Worm (Caenorhabditis elegans) whole organism, L4/young adult: Measurements from ENCODE around the gene rbm-34.

Source experiments
- W03F9.2 ChIP-seq: fragments of 150-350 bp; optimal IDR thresholded peaks from 2 replicates; lab custom pipeline; 2014; ENCODE audit warnings: missing biosample characterization, missing genetic modification characterization
- dao-5 ChIP-seq: sonication (generic microtip); optimal IDR thresholded peaks from 2 replicates; lab custom pipeline; 2016; ENCODE audit warnings: missing genotype, missing genetic modification characterization, moderate library complexity, missing compliant biosample characterization
- him-1 ChIP-seq: sonication (generic microtip); optimal IDR thresholded peaks from 2 replicates; lab custom pipeline; 2016; ENCODE audit warnings: missing genotype, missing genetic modification reagents, missing genetic modification characterization, missing compliant biosample characterization

ce11 chrIV:12105558-12105957, 20.3 kb downstream of the rbm-34 start, which contains the start of gene M18.3:
- TF ChIP-seq W03F9.2 = no peak
- no peak for TF ChIP-seq him-1 (tag; lab: Kevin White, UChicago)
- no peak for TF ChIP-seq dao-5 (tag; lab: Kevin White, UChicago)
